Worm (Caenorhabditis elegans) whole organism, L2 larva: ENCODE data around the gene Y6E2A.10.

Experiments
- F13H6.1 ChIP-seq: sonication (generic microtip); optimal IDR thresholded peaks from 2 replicates; lab custom pipeline; 2016; ENCODE audit warnings: missing genetic modification characterization, missing compliant biosample characterization
- R02D3.7 ChIP-seq: fragments of 150-350 bp; optimal IDR thresholded peaks from 2 replicates; lab custom pipeline; 2014; ENCODE audit warnings: missing biosample characterization, missing genetic modification characterization
- Y55F3AM.14 ChIP-seq: fragments of 200-800 bp; sonication (Bioruptor generic); optimal IDR thresholded peaks from 2 replicates; lab custom pipeline; 2018; ENCODE audit warnings: mild to moderate bottlenecking, missing genetic modification characterization, missing compliant biosample characterization
- ZK546.5 ChIP-seq: sonication (generic microtip); optimal IDR thresholded peaks from 2 replicates; lab custom pipeline; 2017; ENCODE audit warnings: missing biosample characterization, missing genetic modification characterization
- aly-2 ChIP-seq: fragments of 150-350 bp; optimal IDR thresholded peaks from 2 replicates; lab custom pipeline; 2014; ENCODE audit warnings: missing biosample characterization, missing genetic modification characterization
- ama-1 ChIP-seq: fragments of 150-350 bp; optimal IDR thresholded peaks from 2 replicates; lab custom pipeline; 2018; ENCODE audit warnings: inconsistent platforms
- blmp-1 ChIP-seq: sonication (generic microtip); optimal IDR thresholded peaks from 2 replicates; lab custom pipeline; 2017; ENCODE audit warnings: missing genetic modification characterization, mild to moderate bottlenecking, missing compliant biosample characterization, antibody characterized with exemption, moderate library complexity; ENCODE audit not compliant: insufficient read depth
- ceh-16 ChIP-seq: fragments of 150-350 bp; optimal IDR thresholded peaks from 2 replicates; lab custom pipeline; 2014; ENCODE audit warnings: missing biosample characterization, missing genetic modification characterization
- ceh-82 ChIP-seq: fragments of 150-350 bp; optimal IDR thresholded peaks from 2 replicates; lab custom pipeline; 2014; ENCODE audit warnings: missing biosample characterization, missing genetic modification characterization
- crh-2 ChIP-seq: sonication (generic microtip); optimal IDR thresholded peaks from 2 replicates; lab custom pipeline; 2017; ENCODE audit warnings: missing biosample characterization, missing genetic modification characterization
- dmd-4 ChIP-seq: sonication (generic microtip); optimal IDR thresholded peaks from 2 replicates; lab custom pipeline; 2017; ENCODE audit warnings: missing biosample characterization, missing genetic modification characterization
- egl-27 ChIP-seq: sonication (generic microtip); optimal IDR thresholded peaks from 3 replicates; lab custom pipeline; 2017; ENCODE audit warnings: missing biosample characterization, missing genetic modification reagents, missing genetic modification characterization
- elt-3 ChIP-seq: sonication (generic microtip); optimal IDR thresholded peaks from 2 replicates; lab custom pipeline; 2017; ENCODE audit warnings: missing biosample characterization, missing genetic modification characterization
- fos-1 ChIP-seq: fragments of 150-350 bp; optimal IDR thresholded peaks from 2 replicates; lab custom pipeline; 2014; ENCODE audit warnings: missing biosample characterization, missing genetic modification characterization
- lin-13 ChIP-seq: fragments of 150-350 bp; optimal IDR thresholded peaks from 2 replicates; lab custom pipeline; 2014; ENCODE audit warnings: missing biosample characterization, missing genetic modification reagents, missing genetic modification characterization
- mab-5 ChIP-seq: fragments of 150-350 bp; optimal IDR thresholded peaks from 2 replicates; lab custom pipeline; 2014; ENCODE audit warnings: missing biosample characterization, missing genetic modification characterization
- mbf-1 ChIP-seq: sonication (generic microtip); optimal IDR thresholded peaks from 2 replicates; lab custom pipeline; 2017; ENCODE audit warnings: missing biosample characterization, missing genetic modification characterization
- mdl-1 ChIP-seq, 2 experiments: fragments of 150-350 bp in 1 of 2; sonication (generic microtip) in 1 of 2; optimal IDR thresholded peaks; 2 replicates each; lab custom pipeline; 2017; ENCODE audit warnings: missing biosample characterization in 2 of 2, missing genetic modification characterization in 2 of 2
- nhr-10 ChIP-seq: sonication (generic microtip); optimal IDR thresholded peaks from 2 replicates; lab custom pipeline; 2017; ENCODE audit warnings: missing biosample characterization, missing genetic modification characterization
- nhr-11 ChIP-seq: fragments of 150-350 bp; optimal IDR thresholded peaks from 2 replicates; lab custom pipeline; 2014; ENCODE audit warnings: missing biosample characterization, missing genetic modification characterization
- nhr-12 ChIP-seq: fragments of 150-350 bp; optimal IDR thresholded peaks from 2 replicates; lab custom pipeline; 2014; ENCODE audit warnings: missing biosample characterization, missing genetic modification characterization
- nhr-129 ChIP-seq: fragments of 150-350 bp; optimal IDR thresholded peaks from 2 replicates; lab custom pipeline; 2014; ENCODE audit warnings: missing biosample characterization, missing genetic modification characterization
- nhr-21 ChIP-seq: fragments of 150-350 bp; optimal IDR thresholded peaks from 2 replicates; lab custom pipeline; 2014; ENCODE audit warnings: missing biosample characterization, missing genetic modification characterization
- nhr-23 ChIP-seq: fragments of 150-350 bp; optimal IDR thresholded peaks from 2 replicates; lab custom pipeline; 2014; ENCODE audit warnings: missing biosample characterization, missing genetic modification reagents, missing genetic modification characterization
- nhr-237 ChIP-seq: fragments of 150-350 bp; optimal IDR thresholded peaks from 2 replicates; lab custom pipeline; 2014; ENCODE audit warnings: missing biosample characterization, missing genetic modification characterization
- nhr-25 ChIP-seq: fragments of 150-350 bp; sonication (generic microtip); optimal IDR thresholded peaks from 3 replicates; lab custom pipeline; 2014; ENCODE audit warnings: missing biosample characterization, missing genetic modification characterization
- peb-1 ChIP-seq: fragments of 150-350 bp; optimal IDR thresholded peaks from 2 replicates; lab custom pipeline; 2014; ENCODE audit warnings: missing biosample characterization, missing genetic modification characterization
- sem-4 ChIP-seq: fragments of 150-350 bp; optimal IDR thresholded peaks from 2 replicates; lab custom pipeline; 2014; ENCODE audit warnings: missing biosample characterization, missing genetic modification reagents, missing genetic modification characterization
- skn-1 ChIP-seq: sonication (generic microtip); optimal IDR thresholded peaks from 2 replicates; lab custom pipeline; 2017; ENCODE audit warnings: missing biosample characterization, missing genetic modification characterization
- sma-9 ChIP-seq, 2 experiments: fragments of 150-350 bp in 1 of 2; sonication (generic microtip) in 1 of 2; optimal IDR thresholded peaks; 2 replicates each; lab custom pipeline; 2014 to 2016; ENCODE audit warnings: missing genetic modification characterization in 2 of 2, mild to moderate bottlenecking in 1 of 2, missing biosample characterization in 1 of 2, missing compliant biosample characterization in 1 of 2, missing genetic modification reagents in 1 of 2, moderate library complexity in 1 of 2
- snpc-4 ChIP-seq: fragments of 150-350 bp; optimal IDR thresholded peaks from 2 replicates; lab custom pipeline; 2014; ENCODE audit warnings: missing biosample characterization, missing genetic modification characterization
- unc-39 ChIP-seq: fragments of 150-350 bp; optimal IDR thresholded peaks from 2 replicates; lab custom pipeline; 2014; ENCODE audit warnings: missing biosample characterization, missing genetic modification characterization
- zag-1 ChIP-seq: fragments of 150-350 bp; optimal IDR thresholded peaks from 2 replicates; lab custom pipeline; 2014; ENCODE audit warnings: missing biosample characterization, missing genetic modification characterization
- ztf-1 ChIP-seq: fragments of 200-800 bp; sonication (Bioruptor generic); conservative IDR thresholded peaks from 2 replicates; pipeline ENCODE4 v1.3.6; 2022; ENCODE audit warnings: missing genetic modification characterization, missing compliant biosample characterization

The Y6E2A.10 gene

ce11 chrV:15699799-15700198 is 30.6 kb downstream of the Y6E2A.10 start, which contains the start of gene nhr-199:
TSS of gene nhr-199 (minus strand) at chrV:15699899.
- TF ChIP-seq elt-3: no peak
- no peak for TF ChIP-seq nhr-12 (tag; lab: Kevin White, UChicago)
- no peak for TF ChIP-seq nhr-23 (tag; lab: Kevin White, UChicago)
- no peak for TF ChIP-seq snpc-4 (tag; lab: Kevin White, UChicago)
- TF ChIP-seq ceh-16 (tag; lab: Kevin White, UChicago): no peak
- no peak for TF ChIP-seq mab-5 (tag; lab: Kevin White, UChicago)
- no peak for TF ChIP-seq fos-1
- TF ChIP-seq nhr-237 (tag; lab: Kevin White, UChicago): no peak

- TF ChIP-seq dmd-4 (tag; lab: Kevin White, UChicago): no peak
- no peak for TF ChIP-seq peb-1
- no peak for TF ChIP-seq Y55F3AM.14 (GFP tag; lab: Kevin White, UChicago)
- no peak for TF ChIP-seq aly-2 (tag; lab: Kevin White, UChicago)
- TF ChIP-seq R02D3.7: no peak
- no peak for TF ChIP-seq mbf-1
- no peak for TF ChIP-seq nhr-21 (tag; lab: Kevin White, UChicago)
- no peak for TF ChIP-seq egl-27 (tag; lab: Kevin White, UChicago)
- no peak for TF ChIP-seq crh-2 (tag; lab: Kevin White, UChicago)
- no peak for TF ChIP-seq mab-5 (tag; lab: Kevin White, UChicago)
- no peak for TF ChIP-seq sma-9 (GFP tag; optimal IDR thresholded peaks at IDR 0.05; lab: Kevin White, UChicago)
- no peak for TF ChIP-seq sma-9 (tag; optimal IDR thresholded peaks at IDR 0.05; lab: Kevin White, UChicago)
- TF ChIP-seq lin-13 (GFP tag; lab: Kevin White, UChicago): no peak
- no peak for TF ChIP-seq nhr-129 (tag; lab: Kevin White, UChicago)
- no peak for TF ChIP-seq nhr-11 (tag; lab: Kevin White, UChicago)
- TF ChIP-seq nhr-12 (tag; lab: Kevin White, UChicago): no peak
- TF ChIP-seq zag-1 (tag; lab: Kevin White, UChicago): no peak
- TF ChIP-seq ama-1 (lab: Kevin White, UChicago): no peak
- TF ChIP-seq, all 48 proteins: peak for 0
These were observed 32.3 kb downstream of the Y6E2A.10 start, which contains the start of gene srx-29 for ce11 chrV:15698099-15698498. TSS of gene srx-29 (minus strand) at chrV:15698199.

ce11 chrV:15693682-15694081 is 36.7 kb downstream of the Y6E2A.10 start, which contains the start of gene nhr-198:
TSS of gene nhr-198 (plus strand) at chrV:15693994.
- TF ChIP-seq ztf-1 (no peak), ceh-16 (tag; lab: Kevin White, UChicago) (no peak)

- TF ChIP-seq nhr-237 (tag; lab: Kevin White, UChicago) (no peak), ztf-1 (no peak), sem-4 (tag; lab: Kevin White, UChicago) (no peak), nhr-129 (tag; lab: Kevin White, UChicago) (no peak), crh-2 (tag; lab: Kevin White, UChicago) (no peak), F13H6.1 (tag; lab: Kevin White, UChicago) (no peak), nhr-10 (tag; lab: Kevin White, UChicago) (no peak), fos-1 (no peak), aly-2 (tag; lab: Kevin White, UChicago) (no peak), nhr-11 (tag; lab: Kevin White, UChicago) (no peak), egl-27 (tag; lab: Kevin White, UChicago) (no peak), nhr-21 (tag; lab: Kevin White, UChicago) (no peak), lin-13 (GFP tag; lab: Kevin White, UChicago) (no peak), ZK546.5 (tag; lab: Kevin White, UChicago) (no peak), ama-1 (lab: Kevin White, UChicago) (no peak), ceh-16 (tag; lab: Kevin White, UChicago) (no peak), ceh-82 (tag; lab: Kevin White, UChicago) (no peak)
These were observed 40.4 kb downstream of the Y6E2A.10 start, which contains the start of gene nhr-268 for ce11 chrV:15689952-15690351. TSS of gene nhr-268 (plus strand) at chrV:15690252.

ce11 chrV:15687660-15688059 is 42.7 kb downstream of the Y6E2A.10 start, which contains the start of gene nhr-197:
TSS of gene nhr-197 (plus strand) at chrV:15687960.
- no peak for TF ChIP-seq nhr-23 (tag; lab: Kevin White, UChicago)
- TF ChIP-seq lin-13 (GFP tag; lab: Kevin White, UChicago): no peak
- no peak for TF ChIP-seq ZK546.5 (tag; lab: Kevin White, UChicago)
- no peak for TF ChIP-seq nhr-25 (tag; lab: Kevin White, UChicago)
- no peak for TF ChIP-seq nhr-10 (tag; lab: Kevin White, UChicago)
- no peak for TF ChIP-seq mdl-1 (tag; optimal IDR thresholded peaks at IDR 0.05; lab: Kevin White, UChicago)
- no peak for TF ChIP-seq sem-4 (tag; lab: Kevin White, UChicago)
- TF ChIP-seq skn-1: no peak
- TF ChIP-seq unc-39 (tag; lab: Kevin White, UChicago): no peak
- no peak for TF ChIP-seq blmp-1 (tag; lab: Kevin White, UChicago)
- TF ChIP-seq, all 48 proteins: peak for 0
